Fruit fly (Drosophila melanogaster): Measurements from ENCODE around the gene CG17612.
A peak's percentile ranks its signal among the peaks of the same experiment; 100 is the strongest.

- peak; percentile 12 for TF ChIP-seq EcR (GFP tag; optimal IDR thresholded peaks at IDR 0.05)
- TF ChIP-seq CG10348 (GFP tag; IDR thresholded peaks at IDR 0.05): no peak
- TF ChIP-seq Pif1B (GFP tag; optimal IDR thresholded peaks at IDR 0.05): no peak
- TF ChIP-seq Snoo (tag; optimal IDR thresholded peaks at IDR 0.05): peak; percentile 32
- peak; percentile 40 for TF ChIP-seq Pif1A (GFP tag; optimal IDR thresholded peaks at IDR 0.05)
Observed at dm6 chr2L:4361438-4361975, 21.0 kb downstream of the CG17612 start, which contains the start of gene Traf4.

Measured in whole organism, pupa.